Worm (Caenorhabditis elegans): ENCODE data around the gene srw-7.

The srw-7 gene

ce11 chrV:3814009-3814408, 7.9 kb downstream of the srw-7 start:
- TF ChIP-seq ceh-30 (tag; optimal IDR thresholded peaks at IDR 0.05) (no peak), C08G9.2 (tag; optimal IDR thresholded peaks at IDR 0.05) (no peak)

- no peak for TF ChIP-seq tbx-2 (tag; optimal IDR thresholded peaks at IDR 0.05)
- peak; percentile 44 for TF ChIP-seq unc-42 (tag; optimal IDR thresholded peaks at IDR 0.05)
- no peak for TF ChIP-seq F13H6.1 (tag; optimal IDR thresholded peaks at IDR 0.05)
- TF ChIP-seq unc-3 (GFP tag; conservative IDR thresholded peaks at IDR 0.05) = no peak
- TF ChIP-seq unc-3 (tag; optimal IDR thresholded peaks at IDR 0.05) = no peak
- TF ChIP-seq ama-1 (optimal IDR thresholded peaks at IDR 0.05) = no peak
- TF ChIP-seq ceh-31 (tag; optimal IDR thresholded peaks at IDR 0.05) = peak; percentile 3
- TF ChIP-seq elt-4 (tag; optimal IDR thresholded peaks at IDR 0.05) = no peak
- no peak for TF ChIP-seq fkh-10 (GFP tag; optimal IDR thresholded peaks at IDR 0.05)
- TF ChIP-seq sdc-2 (tag; optimal IDR thresholded peaks at IDR 0.05) = no peak
- no peak for TF ChIP-seq dve-1 (tag; optimal IDR thresholded peaks at IDR 0.05)
- TF ChIP-seq ceh-30 (tag; optimal IDR thresholded peaks at IDR 0.05) = no peak
Observed at ce11 chrV:3814938-3815337, 8.9 kb downstream of the srw-7 start, which contains the start of gene H10D18.1. TSS of gene H10D18.1 (plus strand) at chrV:3815214.

ce11 chrV:3820875-3821274, 14.8 kb downstream of the srw-7 start:
- TF ChIP-seq elt-4 (tag; optimal IDR thresholded peaks at IDR 0.05) (no peak), elt-2 (tag; optimal IDR thresholded peaks at IDR 0.05) (no peak), lim-6 (tag; optimal IDR thresholded peaks at IDR 0.05) (no peak), syd-9 (tag; optimal IDR thresholded peaks at IDR 0.05) (no peak), hlh-30 (tag; optimal IDR thresholded peaks at IDR 0.05; ENCODE audit: insufficient read depth) (no peak)

ce11 chrV:3825190-3825589, 19.1 kb downstream of the srw-7 start:
- TF ChIP-seq ceh-48 (tag; optimal IDR thresholded peaks at IDR 0.05) (no peak), ceh-9 (tag; optimal IDR thresholded peaks at IDR 0.05) (no peak), ceh-45 (GFP tag; IDR thresholded peaks at IDR 0.05) (no peak), ref-2 (tag; optimal IDR thresholded peaks at IDR 0.05) (no peak), gmeb-2 (tag; optimal IDR thresholded peaks at IDR 0.05) (no peak), ztf-16 (tag; optimal IDR thresholded peaks at IDR 0.05) (no peak), pat-9 (tag; optimal IDR thresholded peaks at IDR 0.05) (no peak), pha-4 (tag; optimal IDR thresholded peaks at IDR 0.05) (no peak), Y22D7AL.16 (tag; optimal IDR thresholded peaks at IDR 0.05) (no peak), F13H6.1 (tag; optimal IDR thresholded peaks at IDR 0.05) (no peak), ceh-22 (tag; optimal IDR thresholded peaks at IDR 0.05) (no peak), lim-6 (tag; optimal IDR thresholded peaks at IDR 0.05) (no peak), K09A11.1 (tag; optimal IDR thresholded peaks at IDR 0.05; ENCODE audit: insufficient read depth) (no peak), nhr-232 (tag; optimal IDR thresholded peaks at IDR 0.05) (no peak), nfya-1 (tag; optimal IDR thresholded peaks at IDR 0.05) (no peak), C38D4.7 (GFP tag; optimal IDR thresholded peaks at IDR 0.05) (no peak)

- TF ChIP-seq eyg-1 (tag; optimal IDR thresholded peaks at IDR 0.05) = no peak
- TF ChIP-seq ceh-9 (tag; optimal IDR thresholded peaks at IDR 0.05) = no peak
- TF ChIP-seq ref-2 (tag; optimal IDR thresholded peaks at IDR 0.05) = no peak
- TF ChIP-seq ets-4 (tag; optimal IDR thresholded peaks at IDR 0.05) = no peak
- TF ChIP-seq sox-2 (GFP tag; IDR thresholded peaks at IDR 0.05) = no peak
- TF ChIP-seq unc-42 (tag; optimal IDR thresholded peaks at IDR 0.05) = no peak
- TF ChIP-seq tbx-7 (tag; optimal IDR thresholded peaks at IDR 0.05) = no peak
- TF ChIP-seq madf-2 (tag; optimal IDR thresholded peaks at IDR 0.05) = no peak
- no peak for TF ChIP-seq syd-9 (tag; optimal IDR thresholded peaks at IDR 0.05)
- TF ChIP-seq gmeb-2 (tag; optimal IDR thresholded peaks at IDR 0.05) = no peak
- no peak for TF ChIP-seq dmd-4 (tag; optimal IDR thresholded peaks at IDR 0.05; ENCODE audit: borderline replicate concordance)
- no peak for TF ChIP-seq Y22D7AL.16 (tag; optimal IDR thresholded peaks at IDR 0.05)
- TF ChIP-seq rnt-1 (tag; optimal IDR thresholded peaks at IDR 0.05) = no peak
- no peak for TF ChIP-seq nfya-1 (tag; optimal IDR thresholded peaks at IDR 0.05)
- TF ChIP-seq ahr-1 (tag; optimal IDR thresholded peaks at IDR 0.05) = no peak
- no peak for TF ChIP-seq pha-2 (tag; optimal IDR thresholded peaks at IDR 0.05)
- no peak for TF ChIP-seq unc-86 (tag; optimal IDR thresholded peaks at IDR 0.05)
- no peak for TF ChIP-seq elt-4 (tag; optimal IDR thresholded peaks at IDR 0.05)
Observed at ce11 chrV:3831616-3832015, 25.6 kb downstream of the srw-7 start, which contains the start of gene H10D18.5. TSS of gene H10D18.5 (minus strand) at chrV:3831716.
